Worm (Caenorhabditis elegans) whole organism, L4 larva: Measurements from ENCODE around the gene rib-1.

Source experiments
- T20F7.1 ChIP-seq: fragments of 200-800 bp; sonication (Bioruptor generic); optimal IDR thresholded peaks from 2 replicates; lab custom pipeline; 2018; ENCODE audit warnings: mild to moderate bottlenecking, missing genetic modification characterization, missing compliant biosample characterization
- dmd-8 ChIP-seq: fragments of 200-800 bp; sonication (Bioruptor generic); IDR thresholded peaks from 2 replicates; pipeline ENCODE4 v1.3.6; 2022; ENCODE audit warnings: missing genetic modification characterization, missing compliant biosample characterization
- hmg-1.1 ChIP-seq: fragments of 200-800 bp; sonication (Bioruptor generic); IDR thresholded peaks from 2 replicates; pipeline ENCODE4 v1.3.6; 2022; ENCODE audit warnings: missing genetic modification reagents, missing genetic modification characterization, missing compliant biosample characterization
- lir-3 ChIP-seq: sonication (generic microtip); optimal IDR thresholded peaks from 2 replicates; lab custom pipeline; 2016; ENCODE audit warnings: mild to moderate bottlenecking, missing genetic modification characterization, missing compliant biosample characterization
- mep-1 ChIP-seq: fragments of 150-350 bp; sonication (generic microtip); optimal IDR thresholded peaks from 3 replicates; lab custom pipeline; 2014; ENCODE audit warnings: missing biosample characterization, missing genetic modification characterization
- nhr-76 ChIP-seq: fragments of 150-350 bp; optimal IDR thresholded peaks from 2 replicates; lab custom pipeline; 2014; ENCODE audit warnings: missing biosample characterization, missing genetic modification characterization
- snpc-1.2 ChIP-seq: fragments of 200-800 bp; sonication (Bioruptor generic); IDR thresholded peaks from 2 replicates; pipeline ENCODE4 v1.3.6; 2022; ENCODE audit warnings: missing genetic modification reagents, missing genetic modification characterization, missing compliant biosample characterization
- snpc-4 ChIP-seq: fragments of 150-350 bp; optimal IDR thresholded peaks from 2 replicates; lab custom pipeline; 2014; ENCODE audit warnings: missing biosample characterization, missing genetic modification characterization
- unc-39 ChIP-seq: sonication (generic microtip); optimal IDR thresholded peaks from 2 replicates; lab custom pipeline; 2017; ENCODE audit warnings: missing biosample characterization, missing genetic modification characterization

DNA sequence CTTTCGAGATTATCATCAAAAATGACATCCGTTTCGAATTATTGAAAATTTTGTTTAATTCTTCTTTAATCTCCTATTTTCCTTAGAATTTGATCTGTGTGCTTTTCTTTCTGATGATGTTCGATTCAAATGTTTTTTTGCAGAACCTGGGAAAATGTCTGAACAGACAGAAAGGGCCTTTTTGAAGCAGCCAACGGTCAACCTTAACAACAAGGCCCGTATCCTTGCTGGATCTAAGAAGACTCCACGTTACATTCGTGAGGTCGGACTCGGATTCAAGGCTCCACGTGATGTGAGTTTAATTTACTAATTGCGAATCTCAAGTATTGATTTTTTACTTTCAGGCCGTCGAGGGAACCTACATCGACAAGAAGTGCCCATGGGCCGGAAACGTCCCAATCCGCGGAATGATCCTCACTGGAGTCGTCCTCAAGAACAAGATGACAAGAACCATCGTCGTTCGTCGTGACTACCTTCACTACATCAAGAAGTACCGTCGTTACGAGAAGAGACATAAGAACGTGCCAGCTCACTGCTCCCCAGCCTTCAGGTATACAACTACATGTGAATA is 24.0 kb downstream of the rib-1 start, which contains the start of gene rps-11:
- TF ChIP-seq dmd-8 (no peak), snpc-1.2 (GFP tag; lab: Robert Waterston, UW) (no peak), nhr-76 (no peak), T20F7.1 (GFP tag; lab: Kevin White, UChicago) (no peak), lir-3 (tag; lab: Kevin White, UChicago) (no peak), snpc-4 (tag; lab: Kevin White, UChicago) (no peak), unc-39 (no peak), hmg-1.1 (no peak), mep-1 (no peak)
